Worm (Caenorhabditis elegans) whole organism, midembryonic: ENCODE results near the gene B0024.13.

Experiments
- T22C8.4 ChIP-seq: fragments of 200-800 bp; sonication (Bioruptor generic); IDR thresholded peaks from 2 replicates; pipeline ENCODE4 v1.3.6; 2022; ENCODE audit warnings: missing genetic modification characterization, missing compliant biosample characterization
- cog-1 ChIP-seq: sonication (generic microtip); optimal IDR thresholded peaks from 2 replicates; lab custom pipeline; 2016; ENCODE audit warnings: missing genetic modification characterization, missing compliant biosample characterization
- flt-1 ChIP-seq: fragments of 200-800 bp; sonication (Bioruptor generic); IDR thresholded peaks from 2 replicates; pipeline ENCODE4 v1.3.6; 2022; ENCODE audit warnings: missing genetic modification characterization, missing compliant biosample characterization
- klf-2 ChIP-seq: fragments of 200-800 bp; sonication (Bioruptor generic); conservative IDR thresholded peaks from 2 replicates; pipeline ENCODE4 v1.3.6; 2022; ENCODE audit warnings: missing genetic modification reagents, missing genetic modification characterization, missing compliant biosample characterization
- med-1 ChIP-seq: sonication (generic microtip); optimal IDR thresholded peaks from 2 replicates; lab custom pipeline; 2017; ENCODE audit warnings: missing genetic modification characterization, mild to moderate bottlenecking, missing compliant biosample characterization, antibody characterized with exemption, missing genetic modification reagents; ENCODE audit not compliant: insufficient read depth
- ref-1 ChIP-seq: fragments of 200-800 bp; sonication (Bioruptor generic); conservative IDR thresholded peaks from 2 replicates; pipeline ENCODE4 v1.3.6; 2022; ENCODE audit warnings: missing genetic modification reagents, missing genetic modification characterization, missing compliant biosample characterization
- tab-1 ChIP-seq: fragments of 200-800 bp; sonication (Bioruptor generic); IDR thresholded peaks from 2 replicates; pipeline ENCODE4 v1.3.6; 2022; ENCODE audit warnings: missing genetic modification characterization, missing compliant biosample characterization
- ztf-23 ChIP-seq: fragments of 200-800 bp; sonication (Bioruptor generic); IDR thresholded peaks from 2 replicates; pipeline ENCODE4 v1.3.6; 2022; ENCODE audit warnings: missing genetic modification reagents, missing genetic modification characterization, missing compliant biosample characterization
- ztf-29 ChIP-seq: fragments of 200-800 bp; sonication (Bioruptor generic); IDR thresholded peaks from 2 replicates; pipeline ENCODE4 v1.3.6; 2022; ENCODE audit warnings: missing genetic modification reagents, missing genetic modification characterization, missing compliant biosample characterization

The B0024.13 gene

ce11 chrV:10320101-10320761 is at the start of gene B0024.13, which contains the start of gene gna-1:
TSS of gene B0024.13 (plus strand) at chrV:10320711.
TSS of gene gna-1 (minus strand) at chrV:10320151.
- TF ChIP-seq ztf-23 = peak; percentile 69; the same call in 1 of the 2 replicates
- no peak for TF ChIP-seq ref-1 (GFP tag; lab: Robert Waterston, UW)

- TF ChIP-seq flt-1 (GFP tag; lab: Robert Waterston, UW) (no peak), T22C8.4 (GFP tag; lab: Robert Waterston, UW) (0 out of 2 replicates have a peak, but pooled peaks have one; percentile 45)
These were observed 46.7 kb upstream of the B0024.13 start for ce11 chrV:10273837-10274236.

- TF ChIP-seq ref-1 (GFP tag; lab: Robert Waterston, UW) (no peak), T22C8.4 (GFP tag; lab: Robert Waterston, UW) (no peak), med-1 (GFP tag; lab: Kevin White, UChicago) (no peak), klf-2 (GFP tag; lab: Robert Waterston, UW) (no peak), tab-1 (GFP tag; lab: Robert Waterston, UW) (no peak), ztf-23 (no peak), cog-1 (tag; lab: Kevin White, UChicago) (no peak), flt-1 (GFP tag; lab: Robert Waterston, UW) (no peak), ztf-29 (GFP tag; lab: Robert Waterston, UW) (no peak)
These were observed 44.9 kb upstream of the B0024.13 start, which contains the start of gene Y22F5A.11 for ce11 chrV:10275619-10276018. TSS of gene Y22F5A.11 (minus strand) at chrV:10275646.

ce11 chrV:10276038-10276437 is 44.5 kb upstream of the B0024.13 start:
- TF ChIP-seq T22C8.4 (GFP tag; lab: Robert Waterston, UW) (no peak), ref-1 (GFP tag; lab: Robert Waterston, UW) (no peak), tab-1 (GFP tag; lab: Robert Waterston, UW) (no peak), klf-2 (GFP tag; lab: Robert Waterston, UW) (no peak), ztf-23 (no peak), flt-1 (GFP tag; lab: Robert Waterston, UW) (no peak), cog-1 (tag; lab: Kevin White, UChicago) (no peak), med-1 (GFP tag; lab: Kevin White, UChicago) (no peak), ztf-29 (GFP tag; lab: Robert Waterston, UW) (no peak)

ce11 chrV:10277579-10277978 is 42.9 kb upstream of the B0024.13 start, which contains the start of gene lys-1:
TSS of gene lys-1 (plus strand) at chrV:10277904.
- TF ChIP-seq T22C8.4 (GFP tag; lab: Robert Waterston, UW) = no peak
- no peak for TF ChIP-seq ztf-23
- no peak for TF ChIP-seq cog-1 (tag; lab: Kevin White, UChicago)
- no peak for TF ChIP-seq ztf-29 (GFP tag; lab: Robert Waterston, UW)
- no peak for TF ChIP-seq klf-2 (GFP tag; lab: Robert Waterston, UW)
- TF ChIP-seq ref-1 (GFP tag; lab: Robert Waterston, UW) = no peak
- no peak for TF ChIP-seq med-1 (GFP tag; lab: Kevin White, UChicago)
- TF ChIP-seq flt-1 (GFP tag; lab: Robert Waterston, UW) = no peak
- TF ChIP-seq tab-1 (GFP tag; lab: Robert Waterston, UW) = no peak

- TF ChIP-seq klf-2 (GFP tag; lab: Robert Waterston, UW) = no peak
- no peak for TF ChIP-seq tab-1 (GFP tag; lab: Robert Waterston, UW)
- TF ChIP-seq ref-1 (GFP tag; lab: Robert Waterston, UW) = no peak
- TF ChIP-seq ztf-23 = no peak
- TF ChIP-seq cog-1 (tag; lab: Kevin White, UChicago) = no peak
- TF ChIP-seq flt-1 (GFP tag; lab: Robert Waterston, UW) = no peak
- no peak for TF ChIP-seq ztf-29 (GFP tag; lab: Robert Waterston, UW)
- TF ChIP-seq med-1 (GFP tag; lab: Kevin White, UChicago) = no peak
- TF ChIP-seq T22C8.4 (GFP tag; lab: Robert Waterston, UW) = no peak
These were observed 40.4 kb upstream of the B0024.13 start for ce11 chrV:10280112-10280511.

- TF ChIP-seq cog-1 (tag; lab: Kevin White, UChicago) (no peak), med-1 (GFP tag; lab: Kevin White, UChicago) (no peak), T22C8.4 (GFP tag; lab: Robert Waterston, UW) (no peak), ref-1 (GFP tag; lab: Robert Waterston, UW) (no peak), klf-2 (GFP tag; lab: Robert Waterston, UW) (no peak), flt-1 (GFP tag; lab: Robert Waterston, UW) (no peak), ztf-23 (no peak), tab-1 (GFP tag; lab: Robert Waterston, UW) (no peak), ztf-29 (GFP tag; lab: Robert Waterston, UW) (no peak)
These were observed 39.1 kb upstream of the B0024.13 start, which contains the start of gene lys-2 for ce11 chrV:10281374-10281773. TSS of gene lys-2 (minus strand) at chrV:10281474.

- TF ChIP-seq med-1 (GFP tag; lab: Kevin White, UChicago) (no peak), flt-1 (GFP tag; lab: Robert Waterston, UW) (no peak), cog-1 (tag; lab: Kevin White, UChicago) (no peak), T22C8.4 (GFP tag; lab: Robert Waterston, UW) (no peak), ztf-23 (no peak), ref-1 (GFP tag; lab: Robert Waterston, UW) (no peak), klf-2 (GFP tag; lab: Robert Waterston, UW) (no peak), ztf-29 (GFP tag; lab: Robert Waterston, UW) (no peak), tab-1 (GFP tag; lab: Robert Waterston, UW) (no peak)
These were observed 37.1 kb upstream of the B0024.13 start, which contains the start of gene lys-3 for ce11 chrV:10283444-10283843. TSS of gene lys-3 (minus strand) at chrV:10283544.

- TF ChIP-seq ztf-29 (GFP tag; lab: Robert Waterston, UW) = no peak
These were observed 34.7 kb upstream of the B0024.13 start for ce11 chrV:10285853-10286252.
